Worm (Caenorhabditis elegans) whole organism, L4 larva: ENCODE data around the gene uncp-18.
A peak's percentile ranks its signal among the peaks of the same experiment; 100 is the strongest.

ENCODE experiments used
- aha-1 ChIP-seq: fragments of 150-350 bp; peaks from one replicate; lab custom pipeline; 2014; ENCODE audit warnings: missing biosample characterization, missing genetic modification characterization
- aly-2 ChIP-seq: sonication (generic microtip); optimal IDR thresholded peaks from 2 replicates; lab custom pipeline; 2018; ENCODE audit warnings: missing biosample characterization, missing genetic modification characterization
- ceh-28 ChIP-seq: fragments of 150-350 bp; optimal IDR thresholded peaks from 2 replicates; lab custom pipeline; 2014; ENCODE audit warnings: missing biosample characterization, missing genetic modification reagents, missing genetic modification characterization
- ceh-82 ChIP-seq: sonication (generic microtip); optimal IDR thresholded peaks from 2 replicates; lab custom pipeline; 2017; ENCODE audit warnings: missing biosample characterization, missing genetic modification characterization
- fkh-10 ChIP-seq: fragments of 150-350 bp; optimal IDR thresholded peaks from 2 replicates; lab custom pipeline; 2014; ENCODE audit warnings: missing biosample characterization, missing genetic modification reagents, missing genetic modification characterization
- jun-1 ChIP-seq: fragments of 150-350 bp; optimal IDR thresholded peaks from 2 replicates; lab custom pipeline; 2014; ENCODE audit warnings: missing biosample characterization, missing genetic modification reagents, missing genetic modification characterization
- lin-1 ChIP-seq: fragments of 200-800 bp; sonication (Bioruptor generic); IDR thresholded peaks from 2 replicates; pipeline ENCODE4 v1.3.6; 2022; ENCODE audit warnings: missing genetic modification reagents, missing genetic modification characterization, missing compliant biosample characterization
- lin-39 ChIP-seq: fragments of 150-350 bp; optimal IDR thresholded peaks from 2 replicates; lab custom pipeline; 2014; ENCODE audit warnings: missing biosample characterization, missing genetic modification reagents, missing genetic modification characterization
- mdl-1 ChIP-seq, 2 experiments: fragments of 150-350 bp in 1 of 2; sonication (generic microtip) in 1 of 2; optimal IDR thresholded peaks; 2 replicates each; lab custom pipeline; 2014 to 2017; ENCODE audit warnings: missing biosample characterization in 2 of 2, missing genetic modification characterization in 2 of 2
- nhr-11 ChIP-seq: fragments of 150-350 bp; optimal IDR thresholded peaks from 2 replicates; lab custom pipeline; 2014; ENCODE audit warnings: missing biosample characterization, missing genetic modification characterization
- unc-62 ChIP-seq, 3 experiments: fragments of 150-350 bp in 1 of 3; sonication (generic microtip); optimal IDR thresholded peaks in 2 of 3; peaks in 1 of 3; 1 replicate in 1 of 3; 2 replicates in 2 of 3; lab custom pipeline; 2014 to 2017; ENCODE audit warnings: missing biosample characterization in 3 of 3, missing genetic modification characterization in 3 of 3, missing genetic modification reagents in 3 of 3, missing genotype in 1 of 3

DNA sequence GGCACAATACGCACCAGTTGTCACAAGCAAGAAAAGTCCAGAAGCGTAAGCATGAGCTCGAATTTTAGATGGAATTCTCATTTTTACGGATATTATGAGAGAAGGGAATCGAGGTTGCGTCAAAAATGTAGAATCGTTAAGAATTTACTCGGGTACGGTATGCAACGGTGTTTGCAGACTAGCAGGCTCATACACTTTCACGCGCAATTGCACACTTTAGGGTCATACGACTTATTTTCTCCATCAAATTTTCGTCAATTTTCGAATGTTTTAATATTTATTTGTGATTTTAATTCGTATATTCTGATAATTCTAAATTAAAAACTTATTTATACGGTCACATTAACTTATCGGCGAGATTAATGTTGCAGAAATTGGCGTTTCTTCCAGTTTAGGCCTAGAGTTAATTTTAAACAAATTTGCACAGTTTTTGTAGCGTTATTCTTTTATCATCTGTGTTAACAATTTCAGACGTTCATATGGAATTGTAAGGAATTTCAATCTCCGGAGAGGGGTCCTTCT lies 3.1 kb downstream of the uncp-18 start, which contains the start of the genes T07A9.15 and nog-1:
- TF ChIP-seq ceh-82 (tag; lab: Kevin White, UChicago) = no peak
- no peak for TF ChIP-seq lin-1 (GFP tag; lab: Robert Waterston, UW)
- peak; percentile 27 for TF ChIP-seq nhr-11
- no peak for TF ChIP-seq mdl-1 (tag; optimal IDR thresholded peaks at IDR 0.05; lab: Kevin White, UChicago)
- TF ChIP-seq lin-39 (tag; lab: Kevin White, UChicago) = no peak
- no peak for TF ChIP-seq ceh-28
- no peak for TF ChIP-seq unc-62 (GFP tag; optimal IDR thresholded peaks at IDR 0.05 in 1 of 2; lab: Kevin White, UChicago)
- TF ChIP-seq unc-62 (tag; optimal IDR thresholded peaks at IDR 0.05; lab: Kevin White, UChicago) = no peak
- TF ChIP-seq fkh-10 (GFP tag; lab: Kevin White, UChicago) = no peak
- no peak for TF ChIP-seq jun-1 (tag; lab: Kevin White, UChicago)
- peak; percentile 89 for TF ChIP-seq aha-1 (tag; lab: Kevin White, UChicago)
- TF ChIP-seq aly-2 (tag; lab: Kevin White, UChicago) = no peak
